Comparison of ENCODE assay signal across 2 worm cellular contexts in the genomic region with DNA sequence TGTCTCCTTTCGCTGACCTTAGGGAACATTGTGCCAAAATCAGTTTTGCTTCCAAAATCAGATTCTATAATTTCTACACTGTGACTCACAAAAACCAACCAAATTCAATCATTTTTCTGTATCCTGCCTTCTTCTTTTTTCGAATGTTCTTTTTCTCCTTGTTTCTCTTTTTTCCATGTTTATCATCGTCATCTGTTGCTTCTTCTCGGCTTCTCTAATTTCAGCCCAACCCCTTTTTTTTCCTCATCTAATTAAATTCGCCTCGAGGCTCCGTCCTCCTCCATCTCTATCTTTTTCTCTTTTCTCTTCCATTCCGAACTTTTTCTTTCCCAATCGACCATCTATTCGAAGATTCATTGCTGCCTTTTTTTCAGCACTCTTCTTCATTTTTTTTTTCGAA.
A peak's percentile ranks its signal among the peaks of the same experiment; 100 is the strongest.
TF ChIP-seq lines count a peak whose summit lies in the region.

A gene (plus strand): TSS at position 311 of the 400 bp plus-strand sequence.

TF ChIP-seq in whole organism, L1 larva, 84 proteins besides CTCF, POLR2A, EP300 and RAD21 (continued from another document):
- TF ChIP-seq zag-1 (tag; optimal IDR thresholded peaks at IDR 0.05; lab: Kevin White, UChicago) = peak; percentile 14

TF ChIP-seq in whole organism, L2 larva, 48 proteins besides CTCF, POLR2A, EP300 and RAD21 (continued from another document):
- TF ChIP-seq C34F6.9 (tag; optimal IDR thresholded peaks at IDR 0.05; lab: Kevin White, UChicago) = peak; percentile 27
- no peak for TF ChIP-seq dmd-4 (tag; optimal IDR thresholded peaks at IDR 0.05; lab: Kevin White, UChicago)
- no peak for TF ChIP-seq aly-2 (tag; optimal IDR thresholded peaks at IDR 0.05; lab: Kevin White, UChicago)
- no peak for TF ChIP-seq ceh-82 (tag; optimal IDR thresholded peaks at IDR 0.05; lab: Kevin White, UChicago)
- no peak for TF ChIP-seq nhr-23 (tag; optimal IDR thresholded peaks at IDR 0.05; lab: Kevin White, UChicago)
- no peak for TF ChIP-seq nhr-12 (tag; optimal IDR thresholded peaks at IDR 0.05; lab: Kevin White, UChicago)
- TF ChIP-seq ama-1 (optimal IDR thresholded peaks at IDR 0.05; lab: Kevin White, UChicago) = no peak
- TF ChIP-seq nhr-237 (tag; optimal IDR thresholded peaks at IDR 0.05; lab: Kevin White, UChicago) = no peak
- TF ChIP-seq unc-39 (tag; optimal IDR thresholded peaks at IDR 0.05; lab: Kevin White, UChicago) = no peak
- no peak for TF ChIP-seq lin-39 (tag; optimal IDR thresholded peaks at IDR 0.05; lab: Kevin White, UChicago)
- no peak for TF ChIP-seq lin-13 (GFP tag; optimal IDR thresholded peaks at IDR 0.05; lab: Kevin White, UChicago)
- TF ChIP-seq nhr-25 (tag; optimal IDR thresholded peaks at IDR 0.05; lab: Kevin White, UChicago) = no peak
- TF ChIP-seq blmp-1 (tag; optimal IDR thresholded peaks at IDR 0.05; lab: Kevin White, UChicago; ENCODE audit: insufficient read depth) = no peak
- TF ChIP-seq mdl-1 (tag; optimal IDR thresholded peaks at IDR 0.05; lab: Kevin White, UChicago) = no peak
- no peak for TF ChIP-seq lin-11 (tag; optimal IDR thresholded peaks at IDR 0.05; lab: Kevin White, UChicago)
- TF ChIP-seq mab-5 (tag; optimal IDR thresholded peaks at IDR 0.05; lab: Kevin White, UChicago) = no peak
- no peak for TF ChIP-seq snpc-4 (tag; optimal IDR thresholded peaks at IDR 0.05; lab: Kevin White, UChicago)
- no peak for TF ChIP-seq alr-1 (tag; optimal IDR thresholded peaks at IDR 0.05; lab: Kevin White, UChicago)
- TF ChIP-seq elt-3 (tag; optimal IDR thresholded peaks at IDR 0.05; lab: Kevin White, UChicago) = no peak
- no peak for TF ChIP-seq elt-1 (tag; optimal IDR thresholded peaks at IDR 0.05; lab: Kevin White, UChicago)
- TF ChIP-seq nhr-10 (tag; optimal IDR thresholded peaks at IDR 0.05; lab: Kevin White, UChicago) = no peak
- TF ChIP-seq unc-62 (GFP tag; optimal IDR thresholded peaks at IDR 0.05; lab: Kevin White, UChicago) = no peak
- TF ChIP-seq lsy-2 (tag; optimal IDR thresholded peaks at IDR 0.05; lab: Kevin White, UChicago) = peak in 1 of 2 experiments; percentile 16
